Worm (Caenorhabditis elegans) whole organism, young adult: ENCODE results near the gene F34D10.3.

Experiments used
- ets-4 ChIP-seq: fragments of 200-800 bp; sonication (Bioruptor generic); optimal IDR thresholded peaks from 2 replicates; lab custom pipeline; 2018; ENCODE audit warnings: mild to moderate bottlenecking, missing genetic modification characterization, missing compliant biosample characterization
- lin-35 ChIP-seq, 3 experiments: fragments of 150-350 bp in 2 of 3; sonication (generic microtip) in 1 of 3; optimal IDR thresholded peaks; 2 replicates each; lab custom pipeline; 2014 to 2018; ENCODE audit warnings: missing biosample characterization in 3 of 3, missing genetic modification characterization in 3 of 3, missing genetic modification reagents in 3 of 3
- lir-1 ChIP-seq: fragments of 200-800 bp; sonication (Bioruptor generic); conservative IDR thresholded peaks from 2 replicates; pipeline ENCODE4 v1.3.6; 2022; ENCODE audit warnings: missing genetic modification reagents, missing genetic modification characterization, missing compliant biosample characterization
- nfya-1 ChIP-seq: sonication (generic microtip); optimal IDR thresholded peaks from 2 replicates; lab custom pipeline; 2017; ENCODE audit warnings: antibody characterized with exemption, missing compliant biosample characterization, missing genetic modification characterization, borderline replicate concordance; ENCODE audit not compliant: insufficient read depth
- nhr-90 ChIP-seq: sonication (generic microtip); optimal IDR thresholded peaks from 2 replicates; lab custom pipeline; 2016; ENCODE audit warnings: missing genotype, mild to moderate bottlenecking, missing genetic modification characterization, missing compliant biosample characterization
- pha-4 ChIP-seq: fragments of 150-350 bp; sonication (generic microtip); optimal IDR thresholded peaks from 2 replicates; lab custom pipeline; 2014; ENCODE audit warnings: missing biosample characterization, missing genetic modification reagents, missing genetic modification characterization
- sdz-38 ChIP-seq: sonication (generic microtip); optimal IDR thresholded peaks from 2 replicates; lab custom pipeline; 2016; ENCODE audit warnings: missing genotype, missing genetic modification characterization, missing compliant biosample characterization
- somi-1 ChIP-seq: fragments of 200-800 bp; sonication (Bioruptor generic); optimal IDR thresholded peaks from 2 replicates; lab custom pipeline; 2018; ENCODE audit warnings: mild to moderate bottlenecking, missing genetic modification characterization, missing compliant biosample characterization
- ztf-28 ChIP-seq: fragments of 200-800 bp; sonication (Bioruptor generic); IDR thresholded peaks from 2 replicates; pipeline ENCODE4 v1.3.6; 2022; ENCODE audit warnings: missing genetic modification reagents, missing genetic modification characterization, missing compliant biosample characterization

ce11 chrIII:3719564-3719963 is 14.5 kb upstream of the F34D10.3 start, which contains the start of gene C14B1.8:
- TF ChIP-seq ets-4 (GFP tag; lab: Kevin White, UChicago) (no peak), nfya-1 (tag; lab: Kevin White, UChicago) (no peak), somi-1 (GFP tag; lab: Kevin White, UChicago) (no peak), pha-4 (no peak), lir-1 (GFP tag; lab: Robert Waterston, UW) (no peak), nhr-90 (tag; lab: Kevin White, UChicago) (no peak), ztf-28 (no peak), sdz-38 (tag; lab: Kevin White, UChicago) (no peak), lin-35 (GFP tag; optimal IDR thresholded peaks at IDR 0.05; lab: Kevin White, UChicago) (no peak)
